Fruit fly (Drosophila melanogaster): ENCODE measurements around the gene CG31106.

The CG31106 gene

DNA sequence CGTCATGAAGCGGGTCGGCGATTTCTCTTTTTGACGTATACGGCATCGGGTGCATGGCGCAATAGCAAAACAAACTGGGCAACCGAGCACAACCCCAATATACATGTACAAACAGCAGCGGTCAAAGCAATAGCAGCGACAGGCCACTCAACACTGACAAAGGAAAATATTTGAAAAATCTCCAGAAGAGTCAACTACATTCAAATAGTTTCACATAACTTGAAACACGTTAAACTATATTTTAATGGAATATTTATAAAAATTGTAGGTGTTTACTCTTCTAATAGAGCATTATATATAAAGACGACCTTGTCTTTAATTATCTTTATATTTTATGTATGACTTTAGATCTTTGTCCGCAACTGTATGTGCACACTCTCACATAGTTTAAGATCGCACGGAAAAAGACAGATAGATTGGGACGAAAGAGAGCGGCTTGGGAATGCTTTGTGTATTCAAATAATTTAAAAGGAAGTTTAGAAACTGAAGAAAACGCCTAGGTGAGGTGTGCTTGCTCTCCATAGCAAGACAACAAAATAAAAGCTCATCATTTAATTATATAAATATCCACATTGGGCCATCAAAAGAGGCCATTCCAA, 8.6 kb upstream of the CG31106 start (continued):
- TF ChIP-seq CG11247 (GFP tag; IDR thresholded peaks at IDR 0.05) (no peak), CG6654 (GFP tag; optimal IDR thresholded peaks at IDR 0.05) (peak; percentile 49), dm (GFP tag; optimal IDR thresholded peaks at IDR 0.05) (no peak), CG14965 (GFP tag; optimal IDR thresholded peaks at IDR 0.05; ENCODE audit: borderline replicate concordance) (no peak), bab2 (GFP tag; optimal IDR thresholded peaks at IDR 0.05) (peak; percentile 47), ro (GFP tag; IDR thresholded peaks at IDR 0.05) (no peak), pho (GFP tag; optimal IDR thresholded peaks at IDR 0.05) (peak; percentile 9), crc (GFP tag; optimal IDR thresholded peaks at IDR 0.05) (no peak), Antp (GFP tag; optimal IDR thresholded peaks at IDR 0.05) (peak; percentile 23), tll (GFP tag; optimal IDR thresholded peaks at IDR 0.05) (no peak), CG7839 (tag; optimal IDR thresholded peaks at IDR 0.05) (peak; percentile 80), HHEX (GFP tag; optimal IDR thresholded peaks at IDR 0.05) (peak; percentile 63), emc (GFP tag; optimal IDR thresholded peaks at IDR 0.05) (no peak), lola (GFP tag; optimal IDR thresholded peaks at IDR 0.05) (peak in 1 of 3 experiments; percentile 80), dati (GFP tag; IDR thresholded peaks at IDR 0.05) (no peak), bigmax (GFP tag; optimal IDR thresholded peaks at IDR 0.05) (no peak), Myb (GFP tag; optimal IDR thresholded peaks at IDR 0.05) (no peak), BEAF-32 (GFP tag; optimal IDR thresholded peaks at IDR 0.05) (no peak), Hr51 (GFP tag; optimal IDR thresholded peaks at IDR 0.05) (peak; percentile 34 to 89), esg (GFP tag; conservative IDR thresholded peaks at IDR 0.05) (peak; percentile 62; the same call in 1 of the 2 replicates), D19A (tag; optimal IDR thresholded peaks at IDR 0.05) (peak; percentile 77), zen2 (GFP tag; IDR thresholded peaks at IDR 0.05; ENCODE audit: partially characterized antibody) (no peak), CG8765 (GFP tag; IDR thresholded peaks at IDR 0.05) (no peak), Gsc (GFP tag; IDR thresholded peaks at IDR 0.05) (no peak), insv (GFP tag; optimal IDR thresholded peaks at IDR 0.05) (no peak), CG30431 (GFP tag; optimal IDR thresholded peaks at IDR 0.05) (peak; percentile 29), CG10979 (tag; optimal IDR thresholded peaks at IDR 0.05) (peak; percentile 80), Xbp1 (GFP tag; optimal IDR thresholded peaks at IDR 0.05) (peak; percentile 71), dan (GFP tag; IDR thresholded peaks at IDR 0.05) (no peak), NFAT (GFP tag; IDR thresholded peaks at IDR 0.05) (no peak), exex (tag; optimal IDR thresholded peaks at IDR 0.05) (peak; percentile 8), sr (GFP tag; IDR thresholded peaks at IDR 0.05) (0 out of 3 replicates have a peak, but pooled peaks have one; percentile 19), CG15073 (GFP tag; optimal IDR thresholded peaks at IDR 0.05) (no peak), Bteb2 (GFP tag; optimal IDR thresholded peaks at IDR 0.05) (no peak), CG17829 (tag; optimal IDR thresholded peaks at IDR 0.05) (peak; percentile 82), D19B (GFP tag; optimal IDR thresholded peaks at IDR 0.05) (peak; percentile 9), CG1529 (GFP tag; optimal IDR thresholded peaks at IDR 0.05) (peak; percentile 64), stwl (tag; optimal IDR thresholded peaks at IDR 0.05) (no peak), Hand (GFP tag; optimal IDR thresholded peaks at IDR 0.05) (no peak), D (optimal IDR thresholded peaks at IDR 0.05) (no peak), D (GFP tag; optimal IDR thresholded peaks at IDR 0.05) (peak; percentile 60), unc-4 (GFP tag; IDR thresholded peaks at IDR 0.05; ENCODE audit: partially characterized antibody) (no peak), HLH54F (GFP tag; optimal IDR thresholded peaks at IDR 0.05) (peak; percentile 39), CG9817 (tag; optimal IDR thresholded peaks at IDR 0.05) (peak; percentile 62), CG4424 (GFP tag; optimal IDR thresholded peaks at IDR 0.05) (peak; percentile 67), ind (GFP tag; optimal IDR thresholded peaks at IDR 0.05) (peak; percentile 59), Hr39 (optimal IDR thresholded peaks at IDR 0.05) (no peak), pzg (GFP tag; optimal IDR thresholded peaks at IDR 0.05) (no peak), CHES-1-like (GFP tag; optimal IDR thresholded peaks at IDR 0.05) (peak; percentile 25), h (optimal IDR thresholded peaks at IDR 0.05) (no peak), CG17912 (GFP tag; optimal IDR thresholded peaks at IDR 0.05) (no peak)

Data from whole organism, embryonic.